Worm (Caenorhabditis elegans) whole organism, young adult: ENCODE measurements around the gene fbxc-21.
A peak's percentile ranks its signal among the peaks of the same experiment; 100 is the strongest.

ENCODE experiments used
- B0261.1 ChIP-seq: sonication (generic microtip); optimal IDR thresholded peaks from 2 replicates; lab custom pipeline; 2016; ENCODE audit warnings: mild to moderate bottlenecking, missing genetic modification characterization, moderate library complexity, missing compliant biosample characterization
- B0336.3 ChIP-seq: fragments of 200-800 bp; sonication (Bioruptor generic); IDR thresholded peaks from 2 replicates; pipeline ENCODE4 v1.3.6; 2022; ENCODE audit warnings: missing genetic modification characterization, missing compliant biosample characterization
- D2030.7 ChIP-seq: fragments of 200-800 bp; sonication (Bioruptor generic); IDR thresholded peaks from 2 replicates; pipeline ENCODE4 v1.3.6; 2022; ENCODE audit warnings: missing genetic modification reagents, missing genetic modification characterization, missing compliant biosample characterization
- F22D6.2 ChIP-seq: sonication (generic microtip); optimal IDR thresholded peaks from 2 replicates; lab custom pipeline; 2016; ENCODE audit warnings: mild to moderate bottlenecking, missing genetic modification characterization, missing compliant biosample characterization
- F33H1.4 ChIP-seq: fragments of 200-800 bp; sonication (Bioruptor generic); IDR thresholded peaks from 2 replicates; pipeline ENCODE4 v1.3.6; 2022; ENCODE audit warnings: missing genetic modification reagents, missing genetic modification characterization, missing compliant biosample characterization
- F55B11.4 ChIP-seq: sonication (generic microtip); optimal IDR thresholded peaks from 2 replicates; lab custom pipeline; 2016; ENCODE audit warnings: missing compliant biosample characterization, missing genetic modification characterization, borderline replicate concordance; ENCODE audit not compliant: insufficient read depth
- T07F8.4 ChIP-seq: sonication (generic microtip); optimal IDR thresholded peaks from 2 replicates; lab custom pipeline; 2016; ENCODE audit warnings: mild to moderate bottlenecking, missing genetic modification characterization, moderate library complexity, missing compliant biosample characterization
- T26A5.8 ChIP-seq: sonication (generic microtip); optimal IDR thresholded peaks from 2 replicates; lab custom pipeline; 2016; ENCODE audit warnings: missing genetic modification characterization, missing compliant biosample characterization
- Y53G8AR.9 ChIP-seq: fragments of 200-800 bp; sonication (Bioruptor generic); conservative IDR thresholded peaks from 2 replicates; pipeline ENCODE4 v1.3.6; 2022; ENCODE audit warnings: missing genetic modification reagents, missing genetic modification characterization, missing compliant biosample characterization
- Y56A3A.18 ChIP-seq: fragments of 200-800 bp; sonication (Bioruptor generic); IDR thresholded peaks from 2 replicates; pipeline ENCODE4 v1.3.6; 2022; ENCODE audit warnings: missing genetic modification reagents, missing genetic modification characterization, missing compliant biosample characterization
- Y67H2A.10 ChIP-seq: fragments of 200-800 bp; sonication (Bioruptor generic); conservative IDR thresholded peaks from 2 replicates; pipeline ENCODE4 v1.3.6; 2022; ENCODE audit warnings: missing genetic modification reagents, missing genetic modification characterization, missing compliant biosample characterization
- ZK185.1 ChIP-seq: sonication (generic microtip); optimal IDR thresholded peaks from 2 replicates; lab custom pipeline; 2016; ENCODE audit warnings: mild to moderate bottlenecking, missing genetic modification characterization, missing compliant biosample characterization; ENCODE audit not compliant: poor library complexity, severe bottlenecking
- ama-1 ChIP-seq, 3 experiments: fragments of 150-350 bp in 1 of 3; sonication (generic microtip) in 2 of 3; optimal IDR thresholded peaks; 2 replicates each; lab custom pipeline; 2014 to 2018; ENCODE audit warnings: missing biosample characterization in 2 of 3, missing genetic modification characterization in 2 of 3, missing genetic modification reagents in 2 of 3
- attf-5 ChIP-seq: fragments of 200-800 bp; sonication (Bioruptor generic); optimal IDR thresholded peaks from 2 replicates; lab custom pipeline; 2018; ENCODE audit warnings: mild to moderate bottlenecking, missing genetic modification characterization, missing compliant biosample characterization
- attf-6 ChIP-seq: fragments of 200-800 bp; sonication (Bioruptor generic); IDR thresholded peaks from 2 replicates; pipeline ENCODE4 v1.3.6; 2022; ENCODE audit warnings: missing genetic modification reagents, missing genetic modification characterization, missing compliant biosample characterization
- ceh-100 ChIP-seq: fragments of 200-800 bp; sonication (Bioruptor generic); IDR thresholded peaks from 2 replicates; pipeline ENCODE4 v1.3.6; 2022; ENCODE audit warnings: missing genetic modification reagents, missing genetic modification characterization, missing compliant biosample characterization
- ceh-27 ChIP-seq: fragments of 200-800 bp; sonication (Bioruptor generic); optimal IDR thresholded peaks from 2 replicates; lab custom pipeline; 2018; ENCODE audit warnings: mild to moderate bottlenecking, missing genetic modification characterization, moderate library complexity, missing compliant biosample characterization
- ceh-58 ChIP-seq: fragments of 200-800 bp; sonication (Bioruptor generic); IDR thresholded peaks from 2 replicates; pipeline ENCODE4 v1.3.6; 2022; ENCODE audit warnings: missing genetic modification characterization, missing compliant biosample characterization
- ceh-79 ChIP-seq: sonication (generic microtip); optimal IDR thresholded peaks from 2 replicates; lab custom pipeline; 2017; ENCODE audit warnings: mild to moderate bottlenecking, missing genetic modification characterization, missing compliant biosample characterization
- dox-1 ChIP-seq: fragments of 200-800 bp; sonication (Bioruptor generic); IDR thresholded peaks from 2 replicates; pipeline ENCODE4 v1.3.6; 2022; ENCODE audit warnings: missing genetic modification reagents, missing genetic modification characterization, missing compliant biosample characterization
- dpl-1 ChIP-seq: fragments of 150-350 bp; optimal IDR thresholded peaks from 2 replicates; lab custom pipeline; 2014; ENCODE audit warnings: missing biosample characterization, missing genetic modification reagents, missing genetic modification characterization
- efl-1 ChIP-seq: fragments of 150-350 bp; optimal IDR thresholded peaks from 2 replicates; lab custom pipeline; 2014; ENCODE audit warnings: missing biosample characterization, missing genetic modification reagents, missing genetic modification characterization
- egl-18 ChIP-seq: fragments of 200-800 bp; sonication (Bioruptor generic); IDR thresholded peaks from 2 replicates; pipeline ENCODE4 v1.3.6; 2022; ENCODE audit warnings: missing genetic modification reagents, missing genetic modification characterization, missing compliant biosample characterization
- ekl-4 ChIP-seq: fragments of 200-800 bp; sonication (Bioruptor generic); IDR thresholded peaks from 2 replicates; pipeline ENCODE4 v1.3.6; 2022; ENCODE audit warnings: missing genetic modification reagents, missing genetic modification characterization, missing compliant biosample characterization
- hlh-12 ChIP-seq: sonication (generic microtip); optimal IDR thresholded peaks from 2 replicates; lab custom pipeline; 2016; ENCODE audit warnings: missing genetic modification characterization, missing compliant biosample characterization
- hlh-26 ChIP-seq: fragments of 200-800 bp; sonication (Bioruptor generic); conservative IDR thresholded peaks from 2 replicates; pipeline ENCODE4 v1.3.6; 2022; ENCODE audit warnings: missing genetic modification reagents, missing genetic modification characterization, missing compliant biosample characterization
- let-526 ChIP-seq: fragments of 200-800 bp; sonication (Bioruptor generic); IDR thresholded peaks from 2 replicates; pipeline ENCODE4 v1.3.6; 2022; ENCODE audit warnings: missing genetic modification reagents, missing genetic modification characterization, missing compliant biosample characterization
- lsy-27 ChIP-seq: sonication (generic microtip); optimal IDR thresholded peaks from 2 replicates; lab custom pipeline; 2017; ENCODE audit warnings: missing genetic modification characterization, mild to moderate bottlenecking, missing compliant biosample characterization, antibody characterized with exemption, missing genotype, borderline replicate concordance; ENCODE audit not compliant: insufficient read depth
- mes-4 ChIP-seq: sonication (generic microtip); optimal IDR thresholded peaks from 2 replicates; lab custom pipeline; 2016; ENCODE audit warnings: missing genotype, missing genetic modification characterization, missing compliant biosample characterization
- nfya-2 ChIP-seq: fragments of 200-800 bp; sonication (Bioruptor generic); IDR thresholded peaks from 2 replicates; pipeline ENCODE4 v1.3.6; 2022; ENCODE audit warnings: missing genetic modification reagents, missing genetic modification characterization, missing compliant biosample characterization
- nhr-179 ChIP-seq: sonication (generic microtip); optimal IDR thresholded peaks from 2 replicates; lab custom pipeline; 2016; ENCODE audit warnings: mild to moderate bottlenecking, missing genetic modification characterization, missing compliant biosample characterization
- nhr-80 ChIP-seq: sonication (generic microtip); optimal IDR thresholded peaks from 2 replicates; lab custom pipeline; 2016; ENCODE audit warnings: missing genetic modification characterization, missing compliant biosample characterization
- rec-8 ChIP-seq, 2 experiments: sonication (generic microtip); optimal IDR thresholded peaks; 2 replicates each; lab custom pipeline; 2016; ENCODE audit warnings: mild to moderate bottlenecking in 2 of 2, missing genetic modification characterization in 2 of 2, missing genetic modification reagents in 2 of 2, missing genotype in 2 of 2, missing biosample characterization in 1 of 2, missing compliant biosample characterization in 1 of 2, moderate library complexity in 1 of 2
- sdz-38 ChIP-seq: sonication (generic microtip); optimal IDR thresholded peaks from 2 replicates; lab custom pipeline; 2016; ENCODE audit warnings: missing genotype, missing genetic modification characterization, missing compliant biosample characterization
- sea-2 ChIP-seq: fragments of 200-800 bp; sonication (Bioruptor generic); IDR thresholded peaks from 2 replicates; pipeline ENCODE4 v1.3.6; 2022; ENCODE audit warnings: missing genetic modification characterization, missing compliant biosample characterization
- snpc-1.3 ChIP-seq: sonication (generic microtip); optimal IDR thresholded peaks from 2 replicates; lab custom pipeline; 2017; ENCODE audit warnings: missing genetic modification characterization, mild to moderate bottlenecking, missing compliant biosample characterization, antibody characterized with exemption, moderate library complexity, missing genotype, missing genetic modification reagents; ENCODE audit not compliant: insufficient read depth
- snpc-3.4 ChIP-seq: sonication (generic microtip); optimal IDR thresholded peaks from 2 replicates; lab custom pipeline; 2017; ENCODE audit warnings: missing genetic modification characterization, mild to moderate bottlenecking, missing compliant biosample characterization, antibody characterized with exemption, moderate library complexity, missing genotype, missing genetic modification reagents
- tlf-1 ChIP-seq: fragments of 200-800 bp; sonication (Bioruptor generic); optimal IDR thresholded peaks from 2 replicates; lab custom pipeline; 2018; ENCODE audit warnings: mild to moderate bottlenecking, missing genetic modification characterization, missing compliant biosample characterization
- xnd-1 ChIP-seq: sonication (generic microtip); optimal IDR thresholded peaks from 2 replicates; lab custom pipeline; 2016; ENCODE audit warnings: missing genotype, missing genetic modification reagents, missing genetic modification characterization, missing compliant biosample characterization
- zfh-2 ChIP-seq: fragments of 200-800 bp; sonication (Bioruptor generic); conservative IDR thresholded peaks from 2 replicates; pipeline ENCODE4 v1.3.6; 2022; ENCODE audit warnings: missing genetic modification reagents, missing genetic modification characterization, missing compliant biosample characterization
- ztf-25 ChIP-seq: fragments of 200-800 bp; sonication (Bioruptor generic); IDR thresholded peaks from 2 replicates; pipeline ENCODE4 v1.3.6; 2022; ENCODE audit warnings: missing genetic modification reagents, missing genetic modification characterization, missing compliant biosample characterization
- ztf-6 ChIP-seq: fragments of 200-800 bp; sonication (Bioruptor generic); IDR thresholded peaks from 2 replicates; pipeline ENCODE4 v1.3.6; 2022; ENCODE audit warnings: missing genetic modification reagents, missing genetic modification characterization, missing compliant biosample characterization

fbxc-21 gene

DNA sequence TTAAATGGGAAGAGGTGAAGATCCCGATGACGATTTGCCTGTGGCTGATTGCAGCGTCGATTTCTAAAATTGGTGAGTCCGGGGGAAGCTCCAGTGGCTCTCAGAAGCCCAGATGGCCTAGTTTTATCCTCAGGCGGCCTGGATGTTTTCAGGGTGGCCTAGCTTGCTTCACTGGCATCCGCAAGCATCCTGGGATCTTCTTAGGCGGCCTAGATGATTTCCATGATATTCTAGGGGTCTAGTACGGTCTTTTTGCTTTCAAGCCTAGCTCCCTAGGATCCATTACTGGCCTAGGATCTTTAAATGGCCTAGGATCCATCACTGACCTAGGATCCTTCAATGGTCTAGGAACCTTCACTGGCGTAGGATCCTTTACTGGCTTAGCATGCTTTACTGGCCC is 21.7 kb downstream of the fbxc-21 start:
- TF ChIP-seq nfya-2 (GFP tag; lab: Robert Waterston, UW) (no peak), snpc-1.3 (no peak), ztf-25 (GFP tag; lab: Robert Waterston, UW) (no peak), sdz-38 (tag; lab: Kevin White, UChicago) (no peak), rec-8 (tag; optimal IDR thresholded peaks at IDR 0.05; lab: Kevin White, UChicago) (no peak), egl-18 (GFP tag; lab: Robert Waterston, UW) (no peak), F22D6.2 (tag; lab: Kevin White, UChicago) (no peak), lsy-27 (no peak), zfh-2 (GFP tag; lab: Robert Waterston, UW) (0 out of 2 replicates have a peak, but pooled peaks have one; percentile 33)

DNA sequence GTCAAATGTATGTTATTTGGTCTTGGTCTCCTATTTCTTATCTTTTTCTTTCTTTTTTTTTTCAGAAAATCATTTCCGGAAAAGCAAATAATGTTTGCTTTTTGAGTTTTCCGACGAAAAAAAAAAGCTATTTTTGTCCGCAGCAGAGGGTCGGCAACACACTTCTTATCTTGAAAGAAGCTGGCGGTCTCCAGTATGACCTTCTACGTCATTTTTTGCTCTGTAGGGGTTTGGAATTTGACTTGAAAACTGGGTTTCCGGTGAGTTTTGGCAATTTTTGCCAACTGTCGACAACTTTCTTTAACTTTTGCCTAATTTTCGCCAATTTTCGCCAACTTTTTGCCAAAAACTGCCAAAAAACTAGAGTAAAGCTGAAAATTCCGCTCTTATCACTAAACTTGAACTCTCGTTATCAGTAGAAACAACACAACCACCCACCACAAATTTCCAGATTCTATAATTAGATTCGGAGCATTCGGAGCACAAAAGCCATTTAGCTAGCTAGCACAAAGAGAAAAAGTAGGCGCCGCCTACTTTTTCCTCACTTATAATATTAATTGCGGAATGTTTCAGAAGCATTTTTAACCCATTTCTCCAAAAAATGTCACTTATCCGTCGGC is 22.4 kb downstream of the fbxc-21 start, which contains the start of gene nhx-6:
Gene nhx-6 (plus strand): TSS at position 570 of the 620 bp plus-strand sequence.
- TF ChIP-seq F33H1.4 (GFP tag; lab: Robert Waterston, UW) = no peak
- TF ChIP-seq dox-1 (GFP tag; lab: Robert Waterston, UW) = 0 out of 2 replicates have a peak, but pooled peaks have one; percentile 17
- peak; percentile 47 for TF ChIP-seq nhr-80
- no peak for TF ChIP-seq snpc-3.4 (tag; lab: Kevin White, UChicago)
- TF ChIP-seq ztf-25 (GFP tag; lab: Robert Waterston, UW) = no peak

DNA sequence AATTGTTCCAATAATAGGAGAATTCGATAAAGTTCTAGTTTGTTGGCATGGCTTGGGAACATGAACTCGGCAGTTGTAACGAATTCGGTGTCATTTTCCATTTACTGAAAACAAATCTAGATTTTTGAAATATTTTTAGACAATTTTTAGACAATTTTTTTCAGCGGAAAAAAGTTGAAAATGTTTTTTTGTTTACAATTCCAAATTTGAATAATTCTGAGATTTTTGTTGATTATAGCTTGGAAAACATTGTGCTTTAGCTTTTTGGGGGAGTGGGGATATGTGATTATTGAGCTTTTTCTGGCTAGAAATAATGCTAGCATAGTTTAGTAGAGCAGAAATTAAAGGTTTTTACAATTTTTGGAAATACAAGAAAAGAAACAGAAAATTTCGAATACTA is 23.8 kb downstream of the fbxc-21 start, which contains the start of gene srw-97:
Gene srw-97 (minus strand): TSS at position 101 of the 400 bp plus-strand sequence.
- TF ChIP-seq ceh-27 (GFP tag; lab: Kevin White, UChicago) = no peak
- no peak for TF ChIP-seq ceh-100 (GFP tag; lab: Robert Waterston, UW)
- TF ChIP-seq mes-4 = no peak
- TF ChIP-seq xnd-1 (tag; lab: Kevin White, UChicago) = no peak
- TF ChIP-seq ZK185.1 = no peak
- no peak for TF ChIP-seq attf-6 (GFP tag; lab: Robert Waterston, UW)
- no peak for TF ChIP-seq D2030.7 (GFP tag; lab: Robert Waterston, UW)
- no peak for TF ChIP-seq F22D6.2 (tag; lab: Kevin White, UChicago)
- no peak for TF ChIP-seq B0336.3 (GFP tag; lab: Robert Waterston, UW)
- TF ChIP-seq nhr-179 (tag; lab: Kevin White, UChicago) = no peak
- no peak for TF ChIP-seq ztf-25 (GFP tag; lab: Robert Waterston, UW)
- no peak for TF ChIP-seq ekl-4
- no peak for TF ChIP-seq B0261.1 (tag; lab: Kevin White, UChicago)
- TF ChIP-seq hlh-12 (tag; lab: Kevin White, UChicago) = no peak
- no peak for TF ChIP-seq ztf-6 (GFP tag; lab: Robert Waterston, UW)
- TF ChIP-seq Y53G8AR.9 = no peak
- TF ChIP-seq F33H1.4 (GFP tag; lab: Robert Waterston, UW) = no peak
- TF ChIP-seq ama-1 (optimal IDR thresholded peaks at IDR 0.05; lab: Kevin White, UChicago) = no peak
- TF ChIP-seq ama-1 (GFP tag; optimal IDR thresholded peaks at IDR 0.05; lab: Kevin White, UChicago) = no peak
- no peak for TF ChIP-seq efl-1 (GFP tag; lab: Kevin White, UChicago)
- no peak for TF ChIP-seq T26A5.8 (tag; lab: Kevin White, UChicago)
- TF ChIP-seq, all 124 proteins: peak for 0

ce11 chrII:1666025-1666424 is 26.7 kb downstream of the fbxc-21 start, which contains the start of gene srlf-29:
TSS of gene srlf-29 (plus strand) at chrII:1666325.
- no peak for TF ChIP-seq ceh-58 (GFP tag; lab: Robert Waterston, UW)
- TF ChIP-seq ztf-6 (GFP tag; lab: Robert Waterston, UW) = no peak
- no peak for TF ChIP-seq Y67H2A.10 (GFP tag; lab: Robert Waterston, UW)
- TF ChIP-seq dox-1 (GFP tag; lab: Robert Waterston, UW) = no peak
- no peak for TF ChIP-seq attf-5 (GFP tag; lab: Kevin White, UChicago)
- no peak for TF ChIP-seq sea-2
- no peak for TF ChIP-seq F55B11.4 (tag; lab: Kevin White, UChicago)
- no peak for TF ChIP-seq hlh-26 (GFP tag; lab: Robert Waterston, UW)
- no peak for TF ChIP-seq F22D6.2 (tag; lab: Kevin White, UChicago)
- TF ChIP-seq xnd-1 (tag; lab: Kevin White, UChicago) = no peak
- no peak for TF ChIP-seq T26A5.8 (tag; lab: Kevin White, UChicago)
- no peak for TF ChIP-seq T07F8.4
- TF ChIP-seq nhr-80 = no peak
- TF ChIP-seq dpl-1 (GFP tag; lab: Kevin White, UChicago) = no peak
- TF ChIP-seq ceh-79 (tag; lab: Kevin White, UChicago) = no peak
- no peak for TF ChIP-seq let-526
- no peak for TF ChIP-seq Y56A3A.18 (GFP tag; lab: Robert Waterston, UW)
- no peak for TF ChIP-seq tlf-1
